Worm (Caenorhabditis elegans) whole organism, L3 larva: ENCODE measurements around the gene Y44F5A.1.

Experiments
- eor-1 ChIP-seq, 2 experiments: fragments of 150-350 bp; optimal IDR thresholded peaks; 2 replicates each; lab custom pipeline; 2014 to 2018; ENCODE audit warnings: missing biosample characterization in 2 of 2, missing genetic modification characterization in 2 of 2
- fkh-10 ChIP-seq: sonication (generic microtip); optimal IDR thresholded peaks from 2 replicates; lab custom pipeline; 2017; ENCODE audit warnings: missing biosample characterization, missing genetic modification reagents, missing genetic modification characterization
- nfya-1 ChIP-seq: sonication (generic microtip); optimal IDR thresholded peaks from 2 replicates; lab custom pipeline; 2017; ENCODE audit warnings: missing genetic modification characterization, mild to moderate bottlenecking, missing compliant biosample characterization, antibody characterized with exemption, moderate library complexity; ENCODE audit not compliant: insufficient read depth
- nhr-77 ChIP-seq: fragments of 150-350 bp; optimal IDR thresholded peaks from 2 replicates; lab custom pipeline; 2014; ENCODE audit warnings: missing biosample characterization, missing genetic modification characterization

DNA sequence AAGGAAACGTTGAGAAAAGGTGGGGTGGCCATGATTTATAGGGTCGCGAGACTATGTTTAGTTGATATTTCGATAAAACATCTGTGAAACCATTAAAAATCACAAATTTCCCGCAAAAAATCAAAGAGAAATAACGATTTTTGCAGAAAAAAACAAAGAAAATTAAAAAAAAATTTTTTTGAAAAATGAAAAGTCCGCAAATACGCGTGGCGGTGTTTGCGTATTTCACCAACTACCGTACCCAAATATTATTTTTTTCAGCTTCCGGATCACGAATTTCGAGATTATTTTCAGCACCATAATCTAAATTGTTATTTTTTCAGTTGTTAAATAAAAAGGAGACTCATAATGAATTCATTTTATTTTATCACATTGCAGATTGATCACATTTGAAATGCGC lies 17.4 kb downstream of the Y44F5A.1 start:
- TF ChIP-seq eor-1 (tag; optimal IDR thresholded peaks at IDR 0.05; lab: Kevin White, UChicago) (no peak), nhr-77 (tag; lab: Kevin White, UChicago) (no peak), nfya-1 (tag; lab: Kevin White, UChicago) (no peak), fkh-10 (no peak)
